Fruit fly (Drosophila melanogaster): ENCODE data around the gene Dbp21E2.

dm6 chr2L:847988-848622 lies 36.7 kb downstream of the Dbp21E2 start:
- TF ChIP-seq CTCF (optimal IDR thresholded peaks at IDR 0.05) (no peak), CG8478 (optimal IDR thresholded peaks at IDR 0.05) (no peak)

Data from S2 (cell line).